Fruit fly (Drosophila melanogaster) whole organism, embryonic: ENCODE data around the gene Hmbs.

Experiments
- ATbp ChIP-seq: fragments of 200-800 bp; sonication (Bioruptor generic); optimal IDR thresholded peaks from 2 replicates; lab custom pipeline; 2017; ENCODE audit warnings: missing biosample characterization, mild to moderate bottlenecking, missing genetic modification characterization, missing genetic modification reagents
- Atf3 ChIP-seq: fragments of 200-800 bp; sonication (Bioruptor generic); optimal IDR thresholded peaks from 3 replicates; lab custom pipeline; 2016; ENCODE audit warnings: missing biosample characterization, missing genetic modification characterization
- Bgb ChIP-seq: fragments of 200-800 bp; sonication (Bioruptor generic); IDR thresholded peaks from 2 replicates; pipeline ENCODE4 v1.3.6; 2022; ENCODE audit warnings: missing biosample characterization, missing genetic modification characterization; ENCODE audit not compliant: partially characterized antibody
- C15 ChIP-seq: fragments of 200-800 bp; sonication (Bioruptor generic); IDR thresholded peaks from 3 replicates; pipeline ENCODE4 v1.3.6; 2022; ENCODE audit warnings: missing biosample characterization, missing genetic modification characterization
- CG10565 ChIP-seq: fragments of 200-800 bp; sonication (Bioruptor generic); optimal IDR thresholded peaks from 3 replicates; lab custom pipeline; 2016; ENCODE audit warnings: missing biosample characterization, mild to moderate bottlenecking, missing genetic modification characterization
- CG11247 ChIP-seq: fragments of 200-800 bp; sonication (Bioruptor generic); IDR thresholded peaks from 2 replicates; pipeline ENCODE4 v1.3.6; 2022; ENCODE audit warnings: missing biosample characterization, missing genetic modification characterization
- CG12155 ChIP-seq: fragments of 200-800 bp; sonication (Bioruptor generic); optimal IDR thresholded peaks from 3 replicates; lab custom pipeline; 2016; ENCODE audit warnings: missing biosample characterization, missing genetic modification characterization
- CG1233 ChIP-seq: fragments of 200-800 bp; sonication (Bioruptor generic); optimal IDR thresholded peaks from 4 replicates; lab custom pipeline; 2018; ENCODE audit warnings: missing biosample characterization, mild to moderate bottlenecking, missing genetic modification characterization
- CG13894 ChIP-seq: fragments of 200-800 bp; sonication (Bioruptor generic); optimal IDR thresholded peaks from 3 replicates; lab custom pipeline; 2018; ENCODE audit warnings: missing biosample characterization, mild to moderate bottlenecking, missing genetic modification characterization, moderate library complexity
- CG14441 ChIP-seq: fragments of 200-800 bp; sonication (Bioruptor generic); IDR thresholded peaks from 2 replicates; pipeline ENCODE4 v1.3.6; 2022; ENCODE audit warnings: missing biosample characterization, missing genetic modification characterization
- CG15011 ChIP-seq: fragments of 200-800 bp; sonication (Bioruptor generic); optimal IDR thresholded peaks from 3 replicates; lab custom pipeline; 2018; ENCODE audit warnings: missing biosample characterization, mild to moderate bottlenecking, missing genetic modification characterization
- CG15696 ChIP-seq: fragments of 200-800 bp; sonication (Bioruptor generic); optimal IDR thresholded peaks from 2 replicates; lab custom pipeline; 2019; ENCODE audit warnings: missing biosample characterization, mild to moderate bottlenecking, missing genetic modification characterization, moderate library complexity
- CG16813 ChIP-seq: fragments of 200-800 bp; sonication (Bioruptor generic); IDR thresholded peaks from 3 replicates; pipeline ENCODE4 v1.3.6; 2022; ENCODE audit warnings: missing biosample characterization, missing genetic modification characterization; ENCODE audit not compliant: partially characterized antibody
- CG17186 ChIP-seq: fragments of 200-800 bp; sonication (Bioruptor generic); optimal IDR thresholded peaks from 3 replicates; lab custom pipeline; 2017; ENCODE audit warnings: missing biosample characterization, missing genetic modification reagents, missing genetic modification characterization
- CG18599 ChIP-seq: fragments of 200-800 bp; sonication (Bioruptor generic); optimal IDR thresholded peaks from 3 replicates; lab custom pipeline; 2017; ENCODE audit warnings: missing biosample characterization, missing genetic modification characterization, mild to moderate bottlenecking, moderate library complexity, missing genetic modification reagents
- CG18764 ChIP-seq: fragments of 200-800 bp; sonication (Bioruptor generic); optimal IDR thresholded peaks from 3 replicates; lab custom pipeline; 2016; ENCODE audit warnings: missing biosample characterization, missing genetic modification characterization
- CG33557 ChIP-seq: fragments of 200-800 bp; sonication (Bioruptor generic); optimal IDR thresholded peaks from 2 replicates; lab custom pipeline; 2019; ENCODE audit warnings: missing biosample characterization, mild to moderate bottlenecking, missing genetic modification characterization, moderate library complexity
- CG7745 ChIP-seq: fragments of 200-800 bp; sonication (Bioruptor generic); optimal IDR thresholded peaks from 2 replicates; lab custom pipeline; 2018; ENCODE audit warnings: missing biosample characterization, mild to moderate bottlenecking, missing genetic modification characterization, moderate library complexity
- Chrac-16 ChIP-seq: fragments of 200-800 bp; sonication (Bioruptor generic); optimal IDR thresholded peaks from 3 replicates; lab custom pipeline; 2016; ENCODE audit warnings: missing biosample characterization, missing genetic modification characterization
- Dbx ChIP-seq: fragments of 200-800 bp; sonication (Bioruptor generic); IDR thresholded peaks from 3 replicates; pipeline ENCODE4 v1.3.6; 2022; ENCODE audit warnings: missing biosample characterization, missing genetic modification characterization
- Deaf1 ChIP-seq: fragments of 200-800 bp; optimal IDR thresholded peaks from 3 replicates; lab custom pipeline; 2019; ENCODE audit warnings: missing biosample characterization, mild to moderate bottlenecking, missing genetic modification characterization, moderate library complexity
- Drgx ChIP-seq: fragments of 200-800 bp; sonication (Bioruptor generic); IDR thresholded peaks from 2 replicates; pipeline ENCODE4 v1.3.6; 2022; ENCODE audit warnings: missing biosample characterization, missing genetic modification characterization
- Eip74EF ChIP-seq, 2 experiments: fragments of 200-800 bp in 1 of 2; fragments of >200 bp in 1 of 2; sonication (Bioruptor generic) in 1 of 2; optimal IDR thresholded peaks; 2 replicates each; lab custom pipeline; 2017 to 2019; ENCODE audit warnings: missing biosample characterization in 2 of 2, missing genetic modification characterization in 2 of 2, mild to moderate bottlenecking in 1 of 2, moderate library complexity in 1 of 2
- Hr78 ChIP-seq, 2 experiments: fragments of 200-800 bp in 1 of 2; fragments of >200 bp in 1 of 2; sonication (Bioruptor generic) in 1 of 2; optimal IDR thresholded peaks; 2 replicates each; lab custom pipeline; 2017 to 2019; ENCODE audit warnings: missing biosample characterization in 2 of 2, missing genetic modification characterization in 2 of 2, mild to moderate bottlenecking in 1 of 2, moderate library complexity in 1 of 2
- Jarid2 ChIP-seq: fragments of 200-800 bp; sonication (Bioruptor generic); optimal IDR thresholded peaks from 3 replicates; lab custom pipeline; 2017; ENCODE audit warnings: mild to moderate bottlenecking, missing biosample characterization, missing genetic modification reagents, missing genetic modification characterization
- Lpt ChIP-seq: fragments of >200 bp; optimal IDR thresholded peaks from 2 replicates; lab custom pipeline; 2018; ENCODE audit warnings: missing biosample characterization, missing genetic modification characterization
- MTF-1 ChIP-seq: fragments of 200-800 bp; sonication (Bioruptor generic); optimal IDR thresholded peaks from 2 replicates; lab custom pipeline; 2018; ENCODE audit warnings: missing biosample characterization, mild to moderate bottlenecking, missing genetic modification characterization, borderline replicate concordance
- Nf-YA ChIP-seq: fragments of 200-800 bp; sonication (Bioruptor generic); IDR thresholded peaks from 2 replicates; pipeline ENCODE4 v1.3.6; 2022; ENCODE audit warnings: missing biosample characterization, missing genetic modification characterization
- Sry-δ ChIP-seq: fragments of 200-800 bp; sonication (Bioruptor generic); optimal IDR thresholded peaks from 2 replicates; lab custom pipeline; 2016; ENCODE audit warnings: missing biosample characterization, missing genetic modification characterization
- bab2 ChIP-seq: fragments of 200-800 bp; sonication (Bioruptor generic); optimal IDR thresholded peaks from 2 replicates; lab custom pipeline; 2016; ENCODE audit warnings: missing biosample characterization, missing genetic modification characterization
- chif ChIP-seq, 2 experiments: fragments of 200-800 bp; sonication (Bioruptor generic); optimal IDR thresholded peaks; 3 replicates each; lab custom pipeline; 2016; ENCODE audit warnings: missing biosample characterization in 2 of 2, missing genetic modification characterization in 2 of 2
- ci ChIP-seq: fragments of 200-800 bp; sonication (Bioruptor generic); IDR thresholded peaks from 3 replicates; pipeline ENCODE4 v1.3.6; 2022; ENCODE audit warnings: missing biosample characterization, missing genetic modification characterization
- cwo ChIP-seq: fragments of 200-800 bp; sonication (Bioruptor generic); optimal IDR thresholded peaks from 3 replicates; lab custom pipeline; 2017; ENCODE audit warnings: missing biosample characterization, missing genetic modification characterization, mild to moderate bottlenecking, moderate library complexity, missing genetic modification reagents
- dimm ChIP-seq: fragments of 200-800 bp; sonication (Bioruptor generic); IDR thresholded peaks from 2 replicates; pipeline ENCODE4 v1.3.6; 2022; ENCODE audit warnings: missing biosample characterization, missing genetic modification characterization
- disco-r ChIP-seq: fragments of 200-800 bp; sonication (Bioruptor generic); optimal IDR thresholded peaks from 2 replicates; lab custom pipeline; 2016; ENCODE audit warnings: missing biosample characterization, missing genetic modification characterization
- dpn ChIP-seq, 2 experiments: fragments of 200-800 bp; sonication (Bioruptor generic); optimal IDR thresholded peaks; 3 replicates each; lab custom pipeline; 2016; ENCODE audit warnings: missing biosample characterization in 2 of 2, missing genetic modification characterization in 2 of 2
- esg ChIP-seq: fragments of 200-800 bp; sonication (Bioruptor generic); conservative IDR thresholded peaks from 2 replicates; pipeline ENCODE4 v1.3.6; 2022; ENCODE audit warnings: missing biosample characterization, missing genetic modification characterization
- ewg ChIP-seq: fragments of 200-800 bp; sonication (Bioruptor generic); optimal IDR thresholded peaks from 3 replicates; lab custom pipeline; 2017; ENCODE audit warnings: mild to moderate bottlenecking, missing biosample characterization, missing genetic modification reagents, missing genetic modification characterization
- fd102C ChIP-seq: fragments of 200-800 bp; sonication (Bioruptor generic); optimal IDR thresholded peaks from 2 replicates; lab custom pipeline; 2018; ENCODE audit warnings: missing biosample characterization, mild to moderate bottlenecking, missing genetic modification characterization, moderate library complexity
- gcm ChIP-seq: fragments of 200-800 bp; sonication (Bioruptor generic); optimal IDR thresholded peaks from 2 replicates; lab custom pipeline; 2019; ENCODE audit warnings: missing biosample characterization, mild to moderate bottlenecking, missing genetic modification characterization, moderate library complexity
- hbn ChIP-seq: fragments of 200-800 bp; sonication (Bioruptor generic); IDR thresholded peaks from 2 replicates; pipeline ENCODE4 v1.3.6; 2022; ENCODE audit warnings: missing biosample characterization, missing genetic modification characterization; ENCODE audit not compliant: partially characterized antibody
- jigr1 ChIP-seq: fragments of 200-800 bp; sonication (Bioruptor generic); IDR thresholded peaks from 3 replicates; pipeline ENCODE4 v1.3.6; 2022; ENCODE audit warnings: missing biosample characterization, missing genetic modification characterization
- lbe ChIP-seq: fragments of 200-800 bp; sonication (Bioruptor generic); optimal IDR thresholded peaks from 2 replicates; lab custom pipeline; 2016; ENCODE audit warnings: missing biosample characterization, mild to moderate bottlenecking, missing genetic modification characterization
- nerfin-1 ChIP-seq: fragments of 200-800 bp; sonication (Bioruptor generic); optimal IDR thresholded peaks from 3 replicates; lab custom pipeline; 2019; ENCODE audit warnings: missing biosample characterization, mild to moderate bottlenecking, missing genetic modification characterization, moderate library complexity
- sisA ChIP-seq: fragments of 200-800 bp; sonication (Bioruptor generic); IDR thresholded peaks from 2 replicates; pipeline ENCODE4 v1.3.6; 2022; ENCODE audit warnings: missing biosample characterization, missing genetic modification characterization
- vfl ChIP-seq: fragments of 200-800 bp; sonication (Bioruptor generic); optimal IDR thresholded peaks from 2 replicates; lab custom pipeline; 2016; ENCODE audit warnings: missing biosample characterization, missing genetic modification characterization

Gene Hmbs

dm6 chr3L:1334571-1335427, at the start of gene Hmbs, which contains the start of gene CG2211 (continued):
- TF ChIP-seq esg (GFP tag; lab: Robert Waterston, UW): peak; percentile 75
- peak; percentile 78 for TF ChIP-seq cwo (GFP tag; lab: Kevin White, UChicago)
- peak; percentile 85 for TF ChIP-seq CG11247 (GFP tag; lab: Robert Waterston, UW)
- peak; percentile 75 for TF ChIP-seq Deaf1 (tag; lab: Kevin White, UChicago)
- TF ChIP-seq nerfin-1 (tag; lab: Kevin White, UChicago): peak; percentile 84
- 0 out of 2 replicates have a peak, but pooled peaks have one; percentile 30 for TF ChIP-seq dimm (GFP tag; lab: Robert Waterston, UW)
- TF ChIP-seq Jarid2 (GFP tag; lab: Kevin White, UChicago): peak; percentile 64
- TF ChIP-seq sisA (GFP tag; lab: Robert Waterston, UW): peak; percentile 85
- peak; percentile 77 for TF ChIP-seq Nf-YA (GFP tag; lab: Robert Waterston, UW)
- peak; percentile 91 for TF ChIP-seq Dbx
- TF ChIP-seq CG15011 (GFP tag; lab: Kevin White, UChicago): peak; percentile 69
- TF ChIP-seq gcm (GFP tag; lab: Kevin White, UChicago): peak; percentile 35
- peak in 1 of 2 experiments; percentile 49 for TF ChIP-seq Eip74EF (GFP tag; optimal IDR thresholded peaks at IDR 0.05; lab: Kevin White, UChicago)
- no peak; the same call in 1 of the 2 replicates for TF ChIP-seq hbn (GFP tag; lab: Robert Waterston, UW)
- peak; percentile 72 for TF ChIP-seq ewg (GFP tag; lab: Kevin White, UChicago)
- TF ChIP-seq Hr78 (GFP tag; optimal IDR thresholded peaks at IDR 0.05; lab: Kevin White, UChicago): peak in 1 of 2 experiments; percentile 90
- peak; percentile 54 for TF ChIP-seq CG16813 (GFP tag; lab: Robert Waterston, UW)
- TF ChIP-seq disco-r (GFP tag; lab: Kevin White, UChicago): peak; percentile 64
- TF ChIP-seq MTF-1 (GFP tag; lab: Kevin White, UChicago): peak; percentile 68
- peak; percentile 80 for TF ChIP-seq Atf3
- peak; percentile 92 to 94 for TF ChIP-seq dpn (GFP tag; optimal IDR thresholded peaks at IDR 0.05; lab: Kevin White, UChicago)
- peak; percentile 91 for TF ChIP-seq CG18599
- TF ChIP-seq CG12155 (GFP tag; lab: Kevin White, UChicago): peak; percentile 86
- TF ChIP-seq Lpt: no peak
- peak; percentile 80 for TF ChIP-seq CG1233
- peak; percentile 80 for TF ChIP-seq CG18764 (GFP tag; lab: Kevin White, UChicago)
- peak; percentile 92 for TF ChIP-seq ci
- peak; percentile 72; the same call in 1 of the 3 replicates for TF ChIP-seq C15 (GFP tag; lab: Robert Waterston, UW)
- TF ChIP-seq CG17186 (GFP tag; lab: Kevin White, UChicago): peak; percentile 89
- TF ChIP-seq Chrac-16 (GFP tag; lab: Kevin White, UChicago): peak; percentile 93
- peak; percentile 79 for TF ChIP-seq Drgx (GFP tag; lab: Robert Waterston, UW)
- TF ChIP-seq fd102C: no peak
- TF ChIP-seq CG15696: peak; percentile 92
- no peak for TF ChIP-seq ATbp (GFP tag; lab: Kevin White, UChicago)
- TF ChIP-seq CG13894 (tag; lab: Kevin White, UChicago): peak; percentile 92
- peak; percentile 85 for TF ChIP-seq vfl (GFP tag; lab: Kevin White, UChicago)
- peak; percentile 81 to 93 for TF ChIP-seq chif (GFP tag; optimal IDR thresholded peaks at IDR 0.05; lab: Kevin White, UChicago)
- TF ChIP-seq CG10565 (GFP tag; lab: Kevin White, UChicago): peak; percentile 73
- no peak for TF ChIP-seq CG7745
- peak; percentile 79 for TF ChIP-seq CG33557
- peak; percentile 93 for TF ChIP-seq bab2 (GFP tag; lab: Kevin White, UChicago)
- TF ChIP-seq lbe (GFP tag; lab: Kevin White, UChicago): peak; percentile 86
- TF ChIP-seq Sry-δ (GFP tag; lab: Kevin White, UChicago): peak; percentile 70
- TF ChIP-seq Bgb (GFP tag; lab: Robert Waterston, UW): peak; percentile 42; the same call in 1 of the 2 replicates
- TF ChIP-seq jigr1 (GFP tag; lab: Robert Waterston, UW): peak; percentile 53; the same call in 2 of the 3 replicates
- TF ChIP-seq CG14441: peak; percentile 83
